Worm (Caenorhabditis elegans): ENCODE data around the gene gcy-12.

The gcy-12 gene

ce11 chrII:5338301-5338700 is 26.5 kb downstream of the gcy-12 start (continued):
- TF ChIP-seq ces-1 (GFP tag; optimal IDR thresholded peaks at IDR 0.05) (no peak), mab-9 (GFP tag; IDR thresholded peaks at IDR 0.05) (no peak), alr-1 (tag; optimal IDR thresholded peaks at IDR 0.05; ENCODE audit: borderline replicate concordance) (no peak), dsc-1 (tag; optimal IDR thresholded peaks at IDR 0.05) (no peak), hlh-17 (GFP tag; optimal IDR thresholded peaks at IDR 0.05; ENCODE audit: borderline replicate concordance) (no peak), efl-3 (GFP tag; optimal IDR thresholded peaks at IDR 0.05) (no peak), unc-30 (tag; optimal IDR thresholded peaks at IDR 0.05) (no peak), lin-15B (tag; optimal IDR thresholded peaks at IDR 0.05) (no peak), lir-3 (tag; optimal IDR thresholded peaks at IDR 0.05; ENCODE audit: poor library complexity) (no peak), aly-2 (tag; optimal IDR thresholded peaks at IDR 0.05) (no peak), fkh-8 (tag; optimal IDR thresholded peaks at IDR 0.05) (peak; percentile 48), C16A3.4 (tag; optimal IDR thresholded peaks at IDR 0.05) (peak; percentile 12), elt-2 (tag; optimal IDR thresholded peaks at IDR 0.05) (peak; percentile 82), grh-1 (GFP tag; IDR thresholded peaks at IDR 0.05) (no peak), pax-3 (tag; optimal IDR thresholded peaks at IDR 0.05) (no peak), hlh-4 (tag; optimal IDR thresholded peaks at IDR 0.05) (no peak), dpl-1 (GFP tag; optimal IDR thresholded peaks at IDR 0.05) (peak in 1 of 3 experiments; percentile 15), lin-14 (GFP tag; optimal IDR thresholded peaks at IDR 0.05) (peak; percentile 72), lsy-2 (tag; optimal IDR thresholded peaks at IDR 0.05) (peak in 1 of 2 experiments; percentile 51), zip-4 (GFP tag; optimal IDR thresholded peaks at IDR 0.05) (no peak), snpc-4 (tag; optimal IDR thresholded peaks at IDR 0.05) (no peak), nhr-77 (tag; optimal IDR thresholded peaks at IDR 0.05) (peak; percentile 18), unc-130 (tag; optimal IDR thresholded peaks at IDR 0.05) (peak; percentile 1), pqm-1 (tag; optimal IDR thresholded peaks at IDR 0.05) (no peak), hpl-2 (GFP tag; optimal IDR thresholded peaks at IDR 0.05) (no peak), unc-86 (tag; optimal IDR thresholded peaks at IDR 0.05) (no peak), swsn-7 (tag; optimal IDR thresholded peaks at IDR 0.05) (peak; percentile 28), nhr-12 (tag; optimal IDR thresholded peaks at IDR 0.05) (no peak), ama-1 (optimal IDR thresholded peaks at IDR 0.05) (no peak), nhr-20 (tag; optimal IDR thresholded peaks at IDR 0.05) (peak; percentile 51), ztf-11 (tag; optimal IDR thresholded peaks at IDR 0.05) (no peak), ceh-90 (tag; optimal IDR thresholded peaks at IDR 0.05) (no peak), sup-37 (GFP tag; optimal IDR thresholded peaks at IDR 0.05) (no peak), nhr-85 (tag) (no peak), nhr-28 (tag; optimal IDR thresholded peaks at IDR 0.05) (no peak), nhr-84 (tag; optimal IDR thresholded peaks at IDR 0.05) (no peak), efl-1 (optimal IDR thresholded peaks at IDR 0.05) (peak in 1 of 2 experiments; percentile 7), efl-1 (GFP tag; optimal IDR thresholded peaks at IDR 0.05 in 1 of 2) (no peak)

DNA sequence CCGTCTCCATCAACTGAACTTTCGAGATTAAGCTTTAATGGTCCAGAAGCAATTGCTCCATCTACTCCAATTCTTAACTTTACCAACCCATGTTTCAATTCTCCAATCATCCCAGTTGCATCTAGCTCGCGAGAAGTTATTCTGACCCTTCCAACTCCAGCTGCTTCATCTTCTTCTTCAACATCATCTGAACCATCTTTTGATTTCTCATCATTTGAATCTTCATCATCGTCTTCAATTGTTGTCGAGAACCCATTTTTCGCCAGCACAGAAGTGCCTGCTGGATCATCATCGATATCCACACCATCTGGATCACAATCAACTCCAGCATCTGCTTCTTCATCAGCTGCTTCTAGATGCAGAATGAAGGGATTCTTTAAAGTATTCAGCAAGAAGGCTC is 27.7 kb downstream of the gcy-12 start:
- TF ChIP-seq C16A3.4 (tag; optimal IDR thresholded peaks at IDR 0.05) = no peak
- TF ChIP-seq F16B12.6 (tag; optimal IDR thresholded peaks at IDR 0.05) = no peak
- TF ChIP-seq snpc-4 (tag; optimal IDR thresholded peaks at IDR 0.05) = no peak
- TF ChIP-seq ceh-88 (GFP tag; IDR thresholded peaks at IDR 0.05) = no peak
- TF ChIP-seq ama-1 (optimal IDR thresholded peaks at IDR 0.05) = peak; percentile 25
- TF ChIP-seq vab-15 (tag; optimal IDR thresholded peaks at IDR 0.05) = no peak
- no peak for TF ChIP-seq lin-35 (GFP tag; optimal IDR thresholded peaks at IDR 0.05)
- peak in 1 of 3 experiments; percentile 4 for TF ChIP-seq ceh-82 (tag; optimal IDR thresholded peaks at IDR 0.05)
- no peak for TF ChIP-seq dpl-1 (GFP tag; optimal IDR thresholded peaks at IDR 0.05)
- TF ChIP-seq nhr-11 (tag; optimal IDR thresholded peaks at IDR 0.05) = no peak
- TF ChIP-seq nhr-19 (GFP tag; conservative IDR thresholded peaks at IDR 0.05) = no peak
- TF ChIP-seq sup-37 (GFP tag; optimal IDR thresholded peaks at IDR 0.05) = no peak
- no peak for TF ChIP-seq C04F5.9 (tag; optimal IDR thresholded peaks at IDR 0.05)
- no peak for TF ChIP-seq isw-1 (GFP tag; IDR thresholded peaks at IDR 0.05)
- TF ChIP-seq aha-1 (tag; optimal IDR thresholded peaks at IDR 0.05) = no peak

Data from whole organism, L1 larva.